Worm (Caenorhabditis elegans) whole organism, late embryonic: Measurements from ENCODE around the gene sri-32.
"Not testable (repeated sequence)": the region's sequence is repeated elsewhere in the genome, so short reads cannot be mapped to it uniquely, and the experiment has no call there.

Experiments used
- C38D4.7 ChIP-seq: fragments of 200-800 bp; sonication (Bioruptor generic); optimal IDR thresholded peaks from 2 replicates; lab custom pipeline; 2018; ENCODE audit warnings: mild to moderate bottlenecking, missing genetic modification characterization, moderate library complexity, missing compliant biosample characterization
- F13H6.1 ChIP-seq: sonication (generic microtip); optimal IDR thresholded peaks from 2 replicates; lab custom pipeline; 2016; ENCODE audit warnings: missing genetic modification characterization, missing compliant biosample characterization
- K09A11.1 ChIP-seq: sonication (generic microtip); optimal IDR thresholded peaks from 2 replicates; lab custom pipeline; 2017; ENCODE audit warnings: antibody characterized with exemption, mild to moderate bottlenecking, missing genetic modification characterization, missing compliant biosample characterization; ENCODE audit not compliant: insufficient read depth
- T23F11.4 ChIP-seq: fragments of 200-800 bp; sonication (Bioruptor generic); optimal IDR thresholded peaks from 2 replicates; lab custom pipeline; 2018; ENCODE audit warnings: mild to moderate bottlenecking, missing genetic modification characterization, missing compliant biosample characterization
- Y22D7AL.16 ChIP-seq: sonication (generic microtip); optimal IDR thresholded peaks from 2 replicates; lab custom pipeline; 2016; ENCODE audit warnings: missing genetic modification characterization, missing compliant biosample characterization
- ama-1 ChIP-seq: fragments of 150-350 bp; optimal IDR thresholded peaks from 2 replicates; lab custom pipeline; 2014
- ceh-14 ChIP-seq: sonication (generic microtip); optimal IDR thresholded peaks from 2 replicates; lab custom pipeline; 2016; ENCODE audit warnings: missing genotype, missing genetic modification characterization, missing compliant biosample characterization
- ceh-18 ChIP-seq: sonication (generic microtip); optimal IDR thresholded peaks from 2 replicates; lab custom pipeline; 2016; ENCODE audit warnings: missing genetic modification characterization, missing compliant biosample characterization
- ceh-2 ChIP-seq: sonication (generic microtip); optimal IDR thresholded peaks from 2 replicates; lab custom pipeline; 2016; ENCODE audit warnings: missing genotype, missing genetic modification characterization, missing compliant biosample characterization
- ceh-22 ChIP-seq: sonication (generic microtip); optimal IDR thresholded peaks from 2 replicates; lab custom pipeline; 2017; ENCODE audit warnings: missing biosample characterization, missing genetic modification characterization
- ceh-30 ChIP-seq: fragments of 150-350 bp; optimal IDR thresholded peaks from 2 replicates; lab custom pipeline; 2014; ENCODE audit warnings: missing biosample characterization, missing genetic modification characterization
- ceh-31 ChIP-seq: sonication (generic microtip); optimal IDR thresholded peaks from 2 replicates; lab custom pipeline; 2016; ENCODE audit warnings: missing genetic modification characterization, missing compliant biosample characterization
- ceh-48 ChIP-seq: sonication (generic microtip); optimal IDR thresholded peaks from 2 replicates; lab custom pipeline; 2016; ENCODE audit warnings: missing genetic modification characterization, inconsistent platforms, missing compliant biosample characterization
- ceh-6 ChIP-seq: fragments of 200-800 bp; sonication (Bioruptor generic); optimal IDR thresholded peaks from 2 replicates; lab custom pipeline; 2018; ENCODE audit warnings: mild to moderate bottlenecking, missing genetic modification characterization, missing compliant biosample characterization
- ceh-9 ChIP-seq: sonication (generic microtip); optimal IDR thresholded peaks from 2 replicates; lab custom pipeline; 2016; ENCODE audit warnings: mild to moderate bottlenecking, missing genetic modification characterization, inconsistent platforms, missing compliant biosample characterization
- dmd-4 ChIP-seq: sonication (generic microtip); optimal IDR thresholded peaks from 2 replicates; lab custom pipeline; 2016; ENCODE audit warnings: borderline replicate concordance, missing genetic modification characterization, missing compliant biosample characterization
- elt-2 ChIP-seq: sonication (generic microtip); optimal IDR thresholded peaks from 2 replicates; lab custom pipeline; 2016; ENCODE audit warnings: missing genetic modification reagents, missing genetic modification characterization, missing compliant biosample characterization
- gmeb-2 ChIP-seq: sonication (generic microtip); optimal IDR thresholded peaks from 2 replicates; lab custom pipeline; 2016; ENCODE audit warnings: missing genetic modification characterization, inconsistent platforms, missing compliant biosample characterization
- hlh-13 ChIP-seq: fragments of 200-800 bp; sonication (Bioruptor generic); optimal IDR thresholded peaks from 2 replicates; lab custom pipeline; 2018; ENCODE audit warnings: mild to moderate bottlenecking, missing genetic modification characterization, missing compliant biosample characterization
- hlh-15 ChIP-seq: sonication (generic microtip); optimal IDR thresholded peaks from 2 replicates; lab custom pipeline; 2016; ENCODE audit warnings: missing genetic modification characterization, missing compliant biosample characterization
- hlh-30 ChIP-seq: sonication (generic microtip); optimal IDR thresholded peaks from 2 replicates; lab custom pipeline; 2017; ENCODE audit warnings: antibody characterized with exemption, missing genetic modification characterization, missing compliant biosample characterization; ENCODE audit not compliant: insufficient read depth
- hlh-8 ChIP-seq: sonication (generic microtip); optimal IDR thresholded peaks from 2 replicates; lab custom pipeline; 2016; ENCODE audit warnings: missing genotype, missing genetic modification characterization, missing compliant biosample characterization
- nhr-11 ChIP-seq: fragments of 150-350 bp; optimal IDR thresholded peaks from 2 replicates; lab custom pipeline; 2014; ENCODE audit warnings: missing biosample characterization, missing genetic modification characterization
- odd-2 ChIP-seq: sonication (generic microtip); optimal IDR thresholded peaks from 2 replicates; lab custom pipeline; 2017; ENCODE audit warnings: antibody characterized with exemption, mild to moderate bottlenecking, missing genetic modification characterization, missing compliant biosample characterization
- pag-3 ChIP-seq: sonication (generic microtip); optimal IDR thresholded peaks from 2 replicates; lab custom pipeline; 2016; ENCODE audit warnings: missing compliant biosample characterization, missing genetic modification characterization, borderline replicate concordance
- pat-9 ChIP-seq: fragments of 200-800 bp; sonication (Bioruptor generic); optimal IDR thresholded peaks from 2 replicates; lab custom pipeline; 2018; ENCODE audit warnings: mild to moderate bottlenecking, missing genetic modification characterization, moderate library complexity, missing compliant biosample characterization
- pha-2 ChIP-seq: sonication (generic microtip); optimal IDR thresholded peaks from 2 replicates; lab custom pipeline; 2017; ENCODE audit warnings: mild to moderate bottlenecking, missing genetic modification characterization, missing compliant biosample characterization
- pqm-1 ChIP-seq: sonication (generic microtip); optimal IDR thresholded peaks from 2 replicates; lab custom pipeline; 2016; ENCODE audit warnings: missing genetic modification characterization, missing compliant biosample characterization
- rnt-1 ChIP-seq: sonication (generic microtip); optimal IDR thresholded peaks from 2 replicates; lab custom pipeline; 2016; ENCODE audit warnings: missing genetic modification characterization, missing compliant biosample characterization
- sdc-2 ChIP-seq: sonication (generic microtip); optimal IDR thresholded peaks from 2 replicates; lab custom pipeline; 2016; ENCODE audit warnings: missing genotype, missing genetic modification characterization, missing compliant biosample characterization
- sox-2 ChIP-seq: fragments of 200-800 bp; sonication (Bioruptor generic); IDR thresholded peaks from 2 replicates; pipeline ENCODE4 v1.3.6; 2022; ENCODE audit warnings: missing genetic modification reagents, missing genetic modification characterization, missing compliant biosample characterization
- sox-4 ChIP-seq: sonication (generic microtip); optimal IDR thresholded peaks from 2 replicates; lab custom pipeline; 2017; ENCODE audit warnings: mild to moderate bottlenecking, missing genetic modification characterization, inconsistent platforms, missing compliant biosample characterization
- syd-9 ChIP-seq: sonication (generic microtip); optimal IDR thresholded peaks from 2 replicates; lab custom pipeline; 2016; ENCODE audit warnings: mild to moderate bottlenecking, missing genetic modification characterization, moderate library complexity, missing compliant biosample characterization
- tbx-7 ChIP-seq: sonication (generic microtip); optimal IDR thresholded peaks from 2 replicates; lab custom pipeline; 2016; ENCODE audit warnings: missing genotype, missing genetic modification characterization, missing compliant biosample characterization
- unc-3 ChIP-seq, 2 experiments: fragments of 200-800 bp in 1 of 2; sonication (Bioruptor generic) in 1 of 2; sonication (generic microtip) in 1 of 2; conservative IDR thresholded peaks in 1 of 2; optimal IDR thresholded peaks in 1 of 2; 2 replicates each; pipeline versions ENCODE4 v1.3.6 to Lab custom; 2016 to 2022; ENCODE audit warnings: missing compliant biosample characterization in 2 of 2, missing genetic modification characterization in 2 of 2, missing genetic modification reagents in 1 of 2
- unc-55 ChIP-seq: sonication (generic microtip); optimal IDR thresholded peaks from 2 replicates; lab custom pipeline; 2017; ENCODE audit warnings: missing biosample characterization, missing genetic modification reagents, missing genetic modification characterization
- ztf-16 ChIP-seq: sonication (generic microtip); optimal IDR thresholded peaks from 2 replicates; lab custom pipeline; 2017; ENCODE audit warnings: missing genetic modification characterization, missing compliant biosample characterization

sri-32 gene

ce11 chrII:3154383-3154782, at the start of gene sri-32:
TSS of gene sri-32 (minus strand) at chrII:3154483.
- no peak for TF ChIP-seq sox-4
- TF ChIP-seq unc-3 (GFP tag; conservative IDR thresholded peaks at IDR 0.05; lab: Robert Waterston, UW) = no peak
- no peak for TF ChIP-seq unc-3 (tag; optimal IDR thresholded peaks at IDR 0.05; lab: Kevin White, UChicago)
- TF ChIP-seq hlh-13 (GFP tag; lab: Kevin White, UChicago) = no peak
- TF ChIP-seq pha-2 (tag; lab: Kevin White, UChicago) = no peak
- TF ChIP-seq Y22D7AL.16 = no peak
- no peak for TF ChIP-seq gmeb-2 (tag; lab: Kevin White, UChicago)
- no peak for TF ChIP-seq ceh-6 (GFP tag; lab: Kevin White, UChicago)
- no peak for TF ChIP-seq odd-2 (tag; lab: Kevin White, UChicago)
- no peak for TF ChIP-seq unc-55 (GFP tag; lab: Kevin White, UChicago)
- TF ChIP-seq pat-9 (tag; lab: Kevin White, UChicago) = no peak
- no peak for TF ChIP-seq tbx-7 (tag; lab: Kevin White, UChicago)

- TF ChIP-seq sdc-2 (tag; lab: Kevin White, UChicago) (no peak), F13H6.1 (tag; lab: Kevin White, UChicago) (no peak), Y22D7AL.16 (no peak), nhr-11 (tag; lab: Kevin White, UChicago) (no peak), hlh-8 (tag; lab: Kevin White, UChicago) (no peak), ceh-6 (GFP tag; lab: Kevin White, UChicago) (no peak), C38D4.7 (GFP tag; lab: Kevin White, UChicago) (no peak), syd-9 (tag; lab: Kevin White, UChicago) (no peak), ceh-31 (no peak), ceh-2 (no peak), T23F11.4 (GFP tag; lab: Kevin White, UChicago) (no peak), pqm-1 (tag; lab: Kevin White, UChicago) (no peak), sox-4 (no peak), K09A11.1 (tag; lab: Kevin White, UChicago) (no peak), dmd-4 (tag; lab: Kevin White, UChicago) (no peak), ceh-18 (tag; lab: Kevin White, UChicago) (no peak), ama-1 (lab: Kevin White, UChicago) (no peak)
Measured at ce11 chrII:3203415-3203814, 49.1 kb upstream of the sri-32 start, which contains the start of gene sri-50. TSS of gene sri-50 (plus strand) at chrII:3203715.

ce11 chrII:3202519-3202918, 48.2 kb upstream of the sri-32 start, which contains the start of gene sri-53:
TSS of gene sri-53 (minus strand) at chrII:3202619.
- no peak for TF ChIP-seq ceh-48
- no peak for TF ChIP-seq nhr-11 (tag; lab: Kevin White, UChicago)
- no peak for TF ChIP-seq rnt-1 (tag; lab: Kevin White, UChicago)
- TF ChIP-seq pag-3 = no peak
- TF ChIP-seq tbx-7 (tag; lab: Kevin White, UChicago) = no peak
- TF ChIP-seq sox-4 = no peak
- TF ChIP-seq pat-9 (tag; lab: Kevin White, UChicago) = no peak
- no peak for TF ChIP-seq ztf-16 (tag; lab: Kevin White, UChicago)
- TF ChIP-seq K09A11.1 (tag; lab: Kevin White, UChicago) = no peak
- TF ChIP-seq ceh-9 = no peak
- no peak for TF ChIP-seq hlh-15 (tag; lab: Kevin White, UChicago)
- no peak for TF ChIP-seq gmeb-2 (tag; lab: Kevin White, UChicago)
- TF ChIP-seq elt-2 (tag; lab: Kevin White, UChicago) = no peak
- no peak for TF ChIP-seq ceh-14 (tag; lab: Kevin White, UChicago)
- no peak for TF ChIP-seq ceh-22 (tag; lab: Kevin White, UChicago)
- no peak for TF ChIP-seq T23F11.4 (GFP tag; lab: Kevin White, UChicago)
- no peak for TF ChIP-seq sox-2
- TF ChIP-seq, all 69 proteins: peak for 0

- TF ChIP-seq hlh-30, ceh-30, hlh-15 (tag; lab: Kevin White, UChicago): not testable (repeated sequence)
Measured at ce11 chrII:3201242-3201641, 47.0 kb upstream of the sri-32 start, which contains the start of gene sri-48. TSS of gene sri-48 (minus strand) at chrII:3201342.
